Fruit fly (Drosophila melanogaster) whole organism, embryonic: ENCODE measurements around the gene CG33552.
A peak's percentile ranks its signal among the peaks of the same experiment; 100 is the strongest.

Source experiments
- Aef1 ChIP-seq: fragments of 200-800 bp; sonication (Bioruptor generic); IDR thresholded peaks from 3 replicates; pipeline ENCODE4 v1.3.6; 2022; ENCODE audit warnings: missing biosample characterization, missing genetic modification characterization
- Antp ChIP-seq: fragments of 200-800 bp; sonication (Bioruptor generic); optimal IDR thresholded peaks from 3 replicates; lab custom pipeline; 2016; ENCODE audit warnings: missing biosample characterization, missing genetic modification characterization
- Asciz ChIP-seq: fragments of 200-800 bp; sonication (Bioruptor generic); optimal IDR thresholded peaks from 2 replicates; lab custom pipeline; 2017; ENCODE audit warnings: missing biosample characterization, mild to moderate bottlenecking, missing genetic modification characterization, missing genetic modification reagents
- CG13287 ChIP-seq: fragments of 200-800 bp; sonication (Bioruptor generic); IDR thresholded peaks from 2 replicates; pipeline ENCODE4 v1.3.6; 2022; ENCODE audit warnings: missing biosample characterization, missing genetic modification characterization; ENCODE audit not compliant: partially characterized antibody
- CG14441 ChIP-seq: fragments of 200-800 bp; sonication (Bioruptor generic); IDR thresholded peaks from 2 replicates; pipeline ENCODE4 v1.3.6; 2022; ENCODE audit warnings: missing biosample characterization, missing genetic modification characterization
- CG14965 ChIP-seq: fragments of 200-800 bp; sonication (Bioruptor generic); optimal IDR thresholded peaks from 2 replicates; lab custom pipeline; 2016; ENCODE audit warnings: missing biosample characterization, missing genetic modification characterization, borderline replicate concordance
- CG1832 ChIP-seq: fragments of 200-800 bp; sonication (Bioruptor generic); optimal IDR thresholded peaks from 2 replicates; lab custom pipeline; 2017; ENCODE audit warnings: missing biosample characterization, mild to moderate bottlenecking, missing genetic modification characterization, inconsistent platforms
- CG4404 ChIP-seq: fragments of 200-800 bp; sonication (Bioruptor generic); IDR thresholded peaks from 2 replicates; pipeline ENCODE4 v1.3.6; 2022; ENCODE audit warnings: missing biosample characterization, missing genetic modification characterization
- CG4854 ChIP-seq: fragments of 200-800 bp; sonication (Bioruptor generic); optimal IDR thresholded peaks from 2 replicates; lab custom pipeline; 2016; ENCODE audit warnings: missing biosample characterization, missing genetic modification characterization, inconsistent platforms
- CG7372 ChIP-seq: fragments of 200-800 bp; sonication (Bioruptor generic); IDR thresholded peaks from 2 replicates; pipeline ENCODE4 v1.3.6; 2022; ENCODE audit warnings: missing biosample characterization, missing genetic modification characterization
- CG8281 ChIP-seq: fragments of 200-800 bp; sonication (Bioruptor generic); optimal IDR thresholded peaks from 2 replicates; lab custom pipeline; 2018; ENCODE audit warnings: missing biosample characterization, mild to moderate bottlenecking, missing genetic modification characterization, moderate library complexity
- CG8944 ChIP-seq: fragments of 200-800 bp; sonication (Bioruptor generic); optimal IDR thresholded peaks from 3 replicates; lab custom pipeline; 2016; ENCODE audit warnings: missing biosample characterization, missing genetic modification characterization
- Dip2 ChIP-seq: fragments of 200-800 bp; sonication (Bioruptor generic); IDR thresholded peaks from 2 replicates; pipeline ENCODE4 v1.3.6; 2022; ENCODE audit warnings: missing biosample characterization, missing genetic modification characterization
- Hr3 ChIP-seq: fragments of 200-800 bp; sonication (Bioruptor generic); optimal IDR thresholded peaks from 3 replicates; lab custom pipeline; 2016; ENCODE audit warnings: missing biosample characterization, missing genetic modification characterization
- Hr78 ChIP-seq, 2 experiments: fragments of 200-800 bp in 1 of 2; fragments of >200 bp in 1 of 2; sonication (Bioruptor generic) in 1 of 2; optimal IDR thresholded peaks; 2 replicates each; lab custom pipeline; 2017 to 2019; ENCODE audit warnings: missing biosample characterization in 2 of 2, missing genetic modification characterization in 2 of 2, mild to moderate bottlenecking in 1 of 2, moderate library complexity in 1 of 2
- Lhr ChIP-seq: fragments of 200-800 bp; sonication (Bioruptor generic); optimal IDR thresholded peaks from 3 replicates; lab custom pipeline; 2017; ENCODE audit warnings: mild to moderate bottlenecking, missing biosample characterization, missing genetic modification reagents, missing genetic modification characterization
- Lim3 ChIP-seq: fragments of 200-800 bp; sonication (Bioruptor generic); IDR thresholded peaks from 2 replicates; pipeline ENCODE4 v1.3.6; 2022; ENCODE audit warnings: missing biosample characterization, missing genetic modification characterization
- Med ChIP-seq: fragments of 200-800 bp; sonication (Bioruptor generic); peaks from one replicate; lab custom pipeline; 2016; ENCODE audit warnings: missing biosample characterization, missing genetic modification characterization, mild to moderate bottlenecking, inconsistent platforms, moderate library complexity
- Ptx1 ChIP-seq: fragments of 200-800 bp; sonication (Bioruptor generic); IDR thresholded peaks from 2 replicates; pipeline ENCODE4 v1.3.6; 2022; ENCODE audit warnings: missing biosample characterization, missing genetic modification characterization
- Ravus ChIP-seq: fragments of 200-800 bp; sonication (Bioruptor generic); IDR thresholded peaks from 2 replicates; pipeline ENCODE4 v1.3.6; 2022; ENCODE audit warnings: missing biosample characterization, missing genetic modification characterization
- Spps ChIP-seq: fragments of 200-800 bp; sonication (Bioruptor generic); optimal IDR thresholded peaks from 2 replicates; lab custom pipeline; 2018; ENCODE audit warnings: missing biosample characterization, mild to moderate bottlenecking, missing genetic modification characterization
- abd-A ChIP-seq: fragments of 200-800 bp; sonication (Bioruptor generic); optimal IDR thresholded peaks from 3 replicates; lab custom pipeline; 2019; ENCODE audit warnings: missing biosample characterization, mild to moderate bottlenecking, missing genetic modification characterization, moderate library complexity
- ap ChIP-seq: fragments of 200-800 bp; sonication (Bioruptor generic); IDR thresholded peaks from 2 replicates; pipeline ENCODE4 v1.3.6; 2022; ENCODE audit warnings: missing biosample characterization, missing genetic modification characterization
- ash1 ChIP-seq: fragments of 200-800 bp; sonication (Bioruptor generic); optimal IDR thresholded peaks from 2 replicates; lab custom pipeline; 2018; ENCODE audit warnings: missing biosample characterization, mild to moderate bottlenecking, missing genetic modification characterization
- br ChIP-seq: fragments of >200 bp; optimal IDR thresholded peaks from 2 replicates; lab custom pipeline; 2017
- cg ChIP-seq: fragments of 200-800 bp; sonication (Bioruptor generic); optimal IDR thresholded peaks from 3 replicates; lab custom pipeline; 2019; ENCODE audit warnings: missing biosample characterization, mild to moderate bottlenecking, missing genetic modification characterization, moderate library complexity
- crol ChIP-seq: fragments of 200-800 bp; sonication (Bioruptor generic); IDR thresholded peaks from 2 replicates; pipeline ENCODE4 v1.3.6; 2022; ENCODE audit warnings: missing biosample characterization, missing genetic modification characterization
- fu2 ChIP-seq: fragments of 200-800 bp; sonication (Bioruptor generic); optimal IDR thresholded peaks from 2 replicates; lab custom pipeline; 2016; ENCODE audit warnings: missing biosample characterization, missing genetic modification characterization
- gfzf ChIP-seq: fragments of 200-800 bp; sonication (Bioruptor generic); optimal IDR thresholded peaks from 2 replicates; lab custom pipeline; 2016; ENCODE audit warnings: missing biosample characterization, mild to moderate bottlenecking, missing genetic modification characterization, moderate library complexity
- gsb ChIP-seq: fragments of 200-800 bp; sonication (Bioruptor generic); IDR thresholded peaks from 2 replicates; pipeline ENCODE4 v1.3.6; 2022; ENCODE audit warnings: missing biosample characterization, missing genetic modification characterization
- mirr ChIP-seq: fragments of 200-800 bp; sonication (Bioruptor generic); optimal IDR thresholded peaks from 3 replicates; lab custom pipeline; 2018; ENCODE audit warnings: missing biosample characterization, mild to moderate bottlenecking, missing genetic modification characterization
- nau ChIP-seq: fragments of 200-800 bp; sonication (Bioruptor generic); optimal IDR thresholded peaks from 3 replicates; lab custom pipeline; 2017; ENCODE audit warnings: missing biosample characterization, mild to moderate bottlenecking, missing genetic modification characterization, missing genetic modification reagents
- odd ChIP-seq: fragments of 200-800 bp; sonication (Bioruptor generic); optimal IDR thresholded peaks from 2 replicates; lab custom pipeline; 2017; ENCODE audit warnings: missing biosample characterization, mild to moderate bottlenecking, missing genetic modification characterization
- otp ChIP-seq: fragments of 200-800 bp; sonication (Bioruptor generic); IDR thresholded peaks from 3 replicates; pipeline ENCODE4, ENCODE4 v1.3.6; 2022; ENCODE audit warnings: missing biosample characterization, missing genetic modification characterization
- pho ChIP-seq: fragments of 200-800 bp; sonication (Bioruptor generic); optimal IDR thresholded peaks from 2 replicates; lab custom pipeline; 2016; ENCODE audit warnings: missing biosample characterization, missing genetic modification characterization
- pzg ChIP-seq: fragments of 200-800 bp; sonication (Bioruptor generic); optimal IDR thresholded peaks from 3 replicates; lab custom pipeline; 2018; ENCODE audit warnings: missing biosample characterization, mild to moderate bottlenecking, missing genetic modification characterization, moderate library complexity
- scrt ChIP-seq: fragments of 200-800 bp; sonication (Bioruptor generic); optimal IDR thresholded peaks from 2 replicates; lab custom pipeline; 2018; ENCODE audit warnings: missing biosample characterization, mild to moderate bottlenecking, missing genetic modification characterization, moderate library complexity
- sug ChIP-seq: fragments of 200-800 bp; optimal IDR thresholded peaks from 2 replicates; lab custom pipeline; 2019; ENCODE audit warnings: missing biosample characterization, mild to moderate bottlenecking, missing genetic modification characterization, moderate library complexity
- unc-4 ChIP-seq: fragments of 200-800 bp; sonication (Bioruptor generic); IDR thresholded peaks from 2 replicates; pipeline ENCODE4 v1.3.6; 2022; ENCODE audit warnings: missing biosample characterization, missing genetic modification characterization; ENCODE audit not compliant: partially characterized antibody
- usp ChIP-seq: fragments of >200 bp; optimal IDR thresholded peaks from 2 replicates; lab custom pipeline; 2017; ENCODE audit warnings: missing biosample characterization, missing genetic modification characterization
- vvl ChIP-seq: fragments of 200-800 bp; sonication (Bioruptor generic); IDR thresholded peaks from 2 replicates; pipeline ENCODE4 v1.3.6; 2022; ENCODE audit warnings: missing biosample characterization, missing genetic modification characterization
- zfh1 ChIP-seq: fragments of 200-800 bp; sonication (Bioruptor generic); IDR thresholded peaks from 3 replicates; pipeline ENCODE4 v1.3.6; 2022; ENCODE audit warnings: missing biosample characterization, missing genetic modification characterization

CG33552 gene

DNA sequence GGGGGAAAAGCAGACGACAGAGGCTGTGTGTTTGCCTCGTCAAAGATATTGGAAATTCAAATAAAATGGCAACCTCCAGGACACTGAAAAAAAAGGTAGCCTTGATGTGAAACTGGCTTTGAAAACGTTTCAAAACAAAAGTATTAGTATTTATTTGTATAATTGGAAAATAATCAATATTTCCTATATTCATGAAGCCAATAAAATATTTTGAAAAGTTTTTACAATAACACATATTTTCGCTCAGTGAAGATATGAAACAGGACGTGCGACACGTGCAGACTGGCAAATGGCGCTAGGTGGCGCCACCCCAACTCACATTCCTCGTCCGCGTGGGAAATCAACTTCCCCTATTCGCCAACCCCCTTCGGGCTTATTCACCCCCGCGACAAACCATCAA, 34.5 kb upstream of the CG33552 start (continued):
- TF ChIP-seq Ptx1 (GFP tag; lab: Robert Waterston, UW) (peak; percentile 56; the same call in 1 of the 2 replicates), CG14441 (GFP tag; lab: Robert Waterston, UW) (peak; percentile 58)
- TF ChIP-seq, all 482 proteins: peak for 174

- TF ChIP-seq Ptx1 (GFP tag; lab: Robert Waterston, UW) (no peak), zfh1 (GFP tag; lab: Robert Waterston, UW) (no peak), Dip2 (GFP tag; lab: Robert Waterston, UW) (no peak), Spps (tag; lab: Kevin White, UChicago) (no peak), CG4404 (no peak), br (lab: Kevin White, UChicago) (no peak), Antp (GFP tag; lab: Kevin White, UChicago) (no peak), usp (GFP tag; lab: Kevin White, UChicago) (no peak), Lim3 (GFP tag; lab: Robert Waterston, UW) (no peak), CG14965 (GFP tag; lab: Kevin White, UChicago) (no peak), pzg (GFP tag; lab: Kevin White, UChicago) (no peak), CG13287 (no peak), CG8944 (GFP tag; lab: Kevin White, UChicago) (no peak), gfzf (no peak), cg (GFP tag; lab: Kevin White, UChicago) (no peak), Hr78 (GFP tag; optimal IDR thresholded peaks at IDR 0.05; lab: Kevin White, UChicago) (peak in 1 of 2 experiments; percentile 74), abd-A (peak; percentile 75), Lhr (GFP tag; lab: Kevin White, UChicago) (no peak), ap (GFP tag; lab: Robert Waterston, UW) (no peak), CG7372 (GFP tag; lab: Robert Waterston, UW) (no peak), gsb (no peak), sug (tag; lab: Kevin White, UChicago) (no peak), Hr3 (GFP tag; lab: Kevin White, UChicago) (no peak), CG4854 (no peak), scrt (GFP tag; lab: Kevin White, UChicago) (no peak), ash1 (GFP tag; lab: Kevin White, UChicago) (no peak), nau (GFP tag; lab: Kevin White, UChicago) (no peak), Ravus (GFP tag; lab: Robert Waterston, UW) (no peak), pho (GFP tag; lab: Kevin White, UChicago) (no peak), odd (GFP tag; lab: Kevin White, UChicago) (no peak), mirr (GFP tag; lab: Kevin White, UChicago) (no peak), otp (GFP tag; lab: Robert Waterston, UW) (no peak), unc-4 (GFP tag; lab: Robert Waterston, UW) (no peak), fu2 (GFP tag; lab: Kevin White, UChicago) (no peak), CG1832 (no peak), CG8281 (peak; percentile 86), Med (peak; percentile 67), Aef1 (GFP tag; lab: Robert Waterston, UW) (no peak), crol (GFP tag; lab: Robert Waterston, UW) (peak; percentile 32; the same call in 1 of the 2 replicates), Asciz (GFP tag; lab: Kevin White, UChicago) (no peak), vvl (GFP tag; lab: Robert Waterston, UW) (no peak)
Observed at dm6 chr2L:16648925-16649324, 33.4 kb upstream of the CG33552 start.
